Worm (Caenorhabditis elegans) whole organism, L3 larva: ENCODE results near the gene npr-42.

ENCODE experiments used
- egl-27 ChIP-seq: sonication (generic microtip); optimal IDR thresholded peaks from 4 replicates; lab custom pipeline; 2017; ENCODE audit warnings: missing biosample characterization, missing genetic modification reagents, missing genetic modification characterization
- fos-1 ChIP-seq: fragments of 150-350 bp; optimal IDR thresholded peaks from 2 replicates; lab custom pipeline; 2014; ENCODE audit warnings: missing biosample characterization, missing genetic modification characterization
- mdl-1 ChIP-seq: fragments of 150-350 bp; optimal IDR thresholded peaks from 2 replicates; lab custom pipeline; 2014; ENCODE audit warnings: missing biosample characterization, missing genetic modification characterization
- nhr-12 ChIP-seq: fragments of 150-350 bp; optimal IDR thresholded peaks from 2 replicates; lab custom pipeline; 2014; ENCODE audit warnings: missing biosample characterization, missing genetic modification characterization
- nhr-23 ChIP-seq: fragments of 150-350 bp; optimal IDR thresholded peaks from 2 replicates; lab custom pipeline; 2014; ENCODE audit warnings: missing biosample characterization, missing genetic modification reagents, missing genetic modification characterization
- nhr-237 ChIP-seq: fragments of 150-350 bp; optimal IDR thresholded peaks from 2 replicates; lab custom pipeline; 2014; ENCODE audit warnings: missing biosample characterization, missing genetic modification characterization
- snpc-4 ChIP-seq: fragments of 150-350 bp; optimal IDR thresholded peaks from 2 replicates; lab custom pipeline; 2014; ENCODE audit warnings: missing biosample characterization, missing genetic modification characterization
- tbx-2 ChIP-seq: sonication (generic microtip); optimal IDR thresholded peaks from 2 replicates; lab custom pipeline; 2016; ENCODE audit warnings: mild to moderate bottlenecking, missing genetic modification characterization, missing compliant biosample characterization
- unc-62 ChIP-seq: fragments of 150-350 bp; sonication (generic microtip); optimal IDR thresholded peaks from 4 replicates; lab custom pipeline; 2014; ENCODE audit warnings: missing biosample characterization, missing genetic modification reagents, missing genetic modification characterization
- zag-1 ChIP-seq: fragments of 150-350 bp; optimal IDR thresholded peaks from 2 replicates; lab custom pipeline; 2014; ENCODE audit warnings: missing biosample characterization, missing genetic modification characterization
- ztf-11 ChIP-seq: fragments of 150-350 bp; optimal IDR thresholded peaks from 2 replicates; lab custom pipeline; 2014; ENCODE audit warnings: missing biosample characterization, missing genetic modification characterization

DNA sequence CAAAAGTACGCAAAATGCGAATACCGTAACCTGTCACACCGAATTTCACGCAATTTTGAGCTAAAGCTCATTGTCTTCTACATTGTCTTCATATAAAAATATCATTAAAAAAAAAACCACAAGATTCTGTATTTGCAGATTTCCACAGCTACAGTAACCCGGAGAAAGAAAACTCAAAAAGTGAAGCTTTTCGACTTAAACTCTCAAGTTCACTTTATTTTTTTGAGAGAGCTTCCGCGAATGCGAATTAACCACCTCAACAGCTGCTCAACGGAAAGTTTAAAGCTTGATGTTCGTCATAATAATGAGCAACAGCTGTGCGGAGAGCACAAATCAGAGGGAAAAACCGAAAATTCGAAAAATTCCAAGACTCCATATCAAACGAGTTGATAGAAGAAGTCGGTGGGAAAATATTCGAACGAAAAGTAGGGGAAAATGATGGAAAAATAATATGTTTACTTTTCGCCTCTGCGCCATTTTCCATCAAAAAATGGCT lies 17.1 kb downstream of the npr-42 start:
- TF ChIP-seq nhr-237 (tag; lab: Kevin White, UChicago) (no peak), tbx-2 (tag; lab: Kevin White, UChicago) (no peak), nhr-12 (tag; lab: Kevin White, UChicago) (no peak), snpc-4 (tag; lab: Kevin White, UChicago) (no peak), ztf-11 (tag; lab: Kevin White, UChicago) (no peak), mdl-1 (tag; lab: Kevin White, UChicago) (no peak), unc-62 (no peak), zag-1 (tag; lab: Kevin White, UChicago) (no peak), egl-27 (tag; lab: Kevin White, UChicago) (no peak), nhr-23 (tag; lab: Kevin White, UChicago) (no peak), fos-1 (tag; lab: Kevin White, UChicago) (no peak)
